1 worm cellular context compared by ENCODE assay signal in genomic region chrIV:5086961-5087326, ce11.
TF ChIP-seq lines count a peak whose summit lies in the region.

No protein-coding gene starts in this region.

TF ChIP-seq in whole organism, L4 larva, 104 proteins besides CTCF, POLR2A, EP300 and RAD21 (continued from another document):
- TF ChIP-seq dmd-6 (GFP tag; IDR thresholded peaks at IDR 0.05; lab: Robert Waterston, UW) (peak; percentile 12; the same call in 1 of the 2 replicates), gei-8 (GFP tag; optimal IDR thresholded peaks at IDR 0.05; lab: Kevin White, UChicago) (no peak), mep-1 (tag; optimal IDR thresholded peaks at IDR 0.05; lab: Kevin White, UChicago) (no peak), unc-62 (GFP tag; optimal IDR thresholded peaks at IDR 0.05 in 1 of 2; lab: Kevin White, UChicago) (peak in 1 of 2 experiments; percentile 80), unc-62 (tag; optimal IDR thresholded peaks at IDR 0.05; lab: Kevin White, UChicago) (no peak), Y75B8A.6 (GFP tag; IDR thresholded peaks at IDR 0.05; lab: Robert Waterston, UW) (0 out of 2 replicates have a peak, but pooled peaks have one; percentile 9)
TF ChIP-seq in whole organism, L4 larva: peak in this region for 13.
